Worm (Caenorhabditis elegans) whole organism, L2 larva: Measurements from ENCODE around the gene F46B3.23.

Source experiments
- C34F6.9 ChIP-seq: fragments of 150-350 bp; optimal IDR thresholded peaks from 2 replicates; lab custom pipeline; 2014; ENCODE audit warnings: missing biosample characterization, missing genetic modification characterization
- alr-1 ChIP-seq: fragments of 150-350 bp; optimal IDR thresholded peaks from 2 replicates; lab custom pipeline; 2014; ENCODE audit warnings: missing biosample characterization, missing genetic modification characterization
- aly-2 ChIP-seq: fragments of 150-350 bp; optimal IDR thresholded peaks from 2 replicates; lab custom pipeline; 2014; ENCODE audit warnings: missing biosample characterization, missing genetic modification characterization
- ama-1 ChIP-seq: fragments of 150-350 bp; optimal IDR thresholded peaks from 2 replicates; lab custom pipeline; 2018; ENCODE audit warnings: inconsistent platforms
- ceh-82 ChIP-seq: fragments of 150-350 bp; optimal IDR thresholded peaks from 2 replicates; lab custom pipeline; 2014; ENCODE audit warnings: missing biosample characterization, missing genetic modification characterization
- dmd-4 ChIP-seq: sonication (generic microtip); optimal IDR thresholded peaks from 2 replicates; lab custom pipeline; 2017; ENCODE audit warnings: missing biosample characterization, missing genetic modification characterization
- elt-3 ChIP-seq: sonication (generic microtip); optimal IDR thresholded peaks from 2 replicates; lab custom pipeline; 2017; ENCODE audit warnings: missing biosample characterization, missing genetic modification characterization
- lsy-2 ChIP-seq, 2 experiments: fragments of 150-350 bp in 1 of 2; sonication (generic microtip) in 1 of 2; optimal IDR thresholded peaks; 2 replicates each; lab custom pipeline; 2014 to 2017; ENCODE audit warnings: missing biosample characterization in 2 of 2, missing genetic modification characterization in 2 of 2
- mbf-1 ChIP-seq: sonication (generic microtip); optimal IDR thresholded peaks from 2 replicates; lab custom pipeline; 2017; ENCODE audit warnings: missing biosample characterization, missing genetic modification characterization
- nhr-23 ChIP-seq: fragments of 150-350 bp; optimal IDR thresholded peaks from 2 replicates; lab custom pipeline; 2014; ENCODE audit warnings: missing biosample characterization, missing genetic modification reagents, missing genetic modification characterization
- nhr-25 ChIP-seq: fragments of 150-350 bp; sonication (generic microtip); optimal IDR thresholded peaks from 3 replicates; lab custom pipeline; 2014; ENCODE audit warnings: missing biosample characterization, missing genetic modification characterization
- nhr-6 ChIP-seq: fragments of 150-350 bp; optimal IDR thresholded peaks from 2 replicates; lab custom pipeline; 2014; ENCODE audit warnings: missing biosample characterization, missing genetic modification characterization
- snpc-4 ChIP-seq: fragments of 150-350 bp; optimal IDR thresholded peaks from 2 replicates; lab custom pipeline; 2014; ENCODE audit warnings: missing biosample characterization, missing genetic modification characterization
- unc-39 ChIP-seq: fragments of 150-350 bp; optimal IDR thresholded peaks from 2 replicates; lab custom pipeline; 2014; ENCODE audit warnings: missing biosample characterization, missing genetic modification characterization

ce11 chrV:20595653-20596052, 10.9 kb downstream of the F46B3.23 start, which contains the start of gene F26F2.11:
- no peak for TF ChIP-seq unc-39 (tag; lab: Kevin White, UChicago)
- TF ChIP-seq nhr-25 (tag; lab: Kevin White, UChicago) = no peak
- TF ChIP-seq ceh-82 (tag; lab: Kevin White, UChicago) = no peak
- TF ChIP-seq C34F6.9 (tag; lab: Kevin White, UChicago) = no peak
- TF ChIP-seq lsy-2 (tag; optimal IDR thresholded peaks at IDR 0.05; lab: Kevin White, UChicago) = no peak
- TF ChIP-seq elt-3 (tag; lab: Kevin White, UChicago) = no peak
- no peak for TF ChIP-seq dmd-4 (tag; lab: Kevin White, UChicago)
- TF ChIP-seq nhr-6 (tag; lab: Kevin White, UChicago) = no peak
- no peak for TF ChIP-seq nhr-23 (tag; lab: Kevin White, UChicago)
- no peak for TF ChIP-seq ama-1 (lab: Kevin White, UChicago)
- no peak for TF ChIP-seq snpc-4 (tag; lab: Kevin White, UChicago)
- TF ChIP-seq alr-1 (tag; lab: Kevin White, UChicago) = no peak
- no peak for TF ChIP-seq mbf-1 (tag; lab: Kevin White, UChicago)
- TF ChIP-seq aly-2 (tag; lab: Kevin White, UChicago) = no peak
